Fruit fly (Drosophila melanogaster) whole organism, wandering third instar larva: Measurements from ENCODE around the gene CG12316.

Source experiments
- CG32264 ChIP-seq: fragments of 200-800 bp; sonication (Bioruptor generic); optimal IDR thresholded peaks from 2 replicates; lab custom pipeline; 2016; ENCODE audit warnings: missing biosample characterization, missing genetic modification characterization
- CG9705 ChIP-seq: fragments of 200-800 bp; sonication (Bioruptor generic); optimal IDR thresholded peaks from 2 replicates; lab custom pipeline; 2018; ENCODE audit warnings: missing biosample characterization, mild to moderate bottlenecking, missing genetic modification characterization
- CrebA ChIP-seq: fragments of 200-800 bp; sonication (Bioruptor generic); optimal IDR thresholded peaks from 2 replicates; lab custom pipeline; 2016; ENCODE audit warnings: missing biosample characterization, mild to moderate bottlenecking, missing genetic modification characterization, borderline replicate concordance
- Dif ChIP-seq: fragments of 200-275, 200-300 bp; sonication (Bioruptor generic); optimal IDR thresholded peaks from 2 replicates; lab custom pipeline; 2018; ENCODE audit warnings: missing biosample characterization, missing genetic modification characterization; ENCODE audit not compliant: partially characterized antibody
- GATAd ChIP-seq: sonication (Bioruptor generic); optimal IDR thresholded peaks from 2 replicates; lab custom pipeline; 2016; ENCODE audit warnings: missing biosample characterization, missing genetic modification characterization
- HLH106 ChIP-seq: fragments of 200-800 bp; optimal IDR thresholded peaks from 3 replicates; lab custom pipeline; 2019; ENCODE audit warnings: missing biosample characterization, mild to moderate bottlenecking, missing genetic modification characterization, moderate library complexity
- Hnf4 ChIP-seq: fragments of 200-800 bp; sonication (Bioruptor generic); optimal IDR thresholded peaks from 2 replicates; lab custom pipeline; 2016; ENCODE audit warnings: missing biosample characterization, mild to moderate bottlenecking, missing genetic modification characterization
- Hr78 ChIP-seq: fragments of >200 bp; optimal IDR thresholded peaks from 2 replicates; lab custom pipeline; 2017; ENCODE audit warnings: missing biosample characterization, missing genetic modification characterization
- Hr83 ChIP-seq: fragments of 200-300 bp; sonication (Bioruptor generic); optimal IDR thresholded peaks from 2 replicates; lab custom pipeline; 2016; ENCODE audit warnings: missing biosample characterization, mild to moderate bottlenecking, missing genetic modification characterization, moderate library complexity; ENCODE audit not compliant: poor library complexity, severe bottlenecking
- Jra ChIP-seq: sonication (Bioruptor generic); optimal IDR thresholded peaks from 2 replicates; lab custom pipeline; 2016; ENCODE audit warnings: missing biosample characterization, missing genetic modification characterization
- Myc ChIP-seq: fragments of >200 bp; optimal IDR thresholded peaks from 2 replicates; lab custom pipeline; 2017
- N ChIP-seq: fragments of >200 bp; optimal IDR thresholded peaks from 2 replicates; lab custom pipeline; 2018; ENCODE audit warnings: missing biosample characterization, missing external identifiers, missing genetic modification characterization
- OdsH ChIP-seq: fragments of 200-800 bp; sonication (Bioruptor generic); optimal IDR thresholded peaks from 2 replicates; lab custom pipeline; 2016; ENCODE audit warnings: missing biosample characterization, mild to moderate bottlenecking, missing genetic modification characterization
- Rel ChIP-seq, 2 experiments: fragments of 200-800 bp; sonication (Bioruptor generic) in 1 of 2; optimal IDR thresholded peaks; 2 replicates in 1 of 2; 3 replicates in 1 of 2; lab custom pipeline; 2016 to 2019; ENCODE audit warnings: mild to moderate bottlenecking in 2 of 2, missing biosample characterization in 2 of 2, missing genetic modification characterization in 2 of 2, moderate library complexity in 1 of 2
- Sp1 ChIP-seq: fragments of 200-800 bp; sonication (Bioruptor generic); optimal IDR thresholded peaks from 3 replicates; lab custom pipeline; 2019; ENCODE audit warnings: missing biosample characterization, mild to moderate bottlenecking, missing genetic modification characterization, moderate library complexity
- Vsx2 ChIP-seq: fragments of 200-300, 225-300 bp; sonication (Bioruptor generic); optimal IDR thresholded peaks from 2 replicates; lab custom pipeline; 2018; ENCODE audit warnings: missing biosample characterization, missing genetic modification characterization; ENCODE audit not compliant: partially characterized antibody
- br ChIP-seq: fragments of 200-800 bp; sonication (Bioruptor generic); optimal IDR thresholded peaks from 2 replicates; lab custom pipeline; 2016; ENCODE audit warnings: missing biosample characterization, missing genetic modification characterization
- brk ChIP-seq: fragments of 200-800 bp; sonication (Bioruptor generic); optimal IDR thresholded peaks from 2 replicates; lab custom pipeline; 2016; ENCODE audit warnings: missing biosample characterization, mild to moderate bottlenecking, missing genetic modification characterization
- dl ChIP-seq, 2 experiments: fragments of 175-275, 200-275 bp in 1 of 2; fragments of 200-275 bp in 1 of 2; sonication (Bioruptor generic); optimal IDR thresholded peaks; lab custom pipeline; 2018; ENCODE audit warnings: mild to moderate bottlenecking in 2 of 2, missing biosample characterization in 2 of 2, missing genetic modification characterization in 2 of 2, moderate library complexity in 2 of 2; ENCODE audit not compliant: partially characterized antibody in 2 of 2, insufficient read depth in 1 of 2
- dmrt93B ChIP-seq: fragments of 200-800 bp; sonication (Bioruptor generic); optimal IDR thresholded peaks from 2 replicates; lab custom pipeline; 2018; ENCODE audit warnings: missing biosample characterization, mild to moderate bottlenecking, missing genetic modification characterization
- dsf ChIP-seq: sonication (Bioruptor generic); optimal IDR thresholded peaks from 2 replicates; lab custom pipeline; 2016; ENCODE audit warnings: missing biosample characterization, missing genetic modification characterization, borderline replicate concordance
- foxo ChIP-seq, 2 experiments: fragments of 200-800 bp; sonication (Bioruptor generic); optimal IDR thresholded peaks; 2 replicates in 1 of 2; 3 replicates in 1 of 2; lab custom pipeline; 2016 to 2017; ENCODE audit warnings: missing biosample characterization in 2 of 2, missing genetic modification characterization in 2 of 2
- fru ChIP-seq: fragments of 200-800 bp; sonication (Bioruptor generic); optimal IDR thresholded peaks from 3 replicates; lab custom pipeline; 2016; ENCODE audit warnings: missing biosample characterization, mild to moderate bottlenecking, missing genetic modification characterization
- h ChIP-seq: fragments of 200-800 bp; sonication (Bioruptor generic); optimal IDR thresholded peaks from 3 replicates; lab custom pipeline; 2016; ENCODE audit warnings: missing biosample characterization, mild to moderate bottlenecking, missing genetic modification characterization
- jim ChIP-seq: fragments of 175-275, 200-325 bp; sonication (Bioruptor generic); optimal IDR thresholded peaks from 2 replicates; lab custom pipeline; 2016; ENCODE audit warnings: missing biosample characterization, mild to moderate bottlenecking, missing genetic modification characterization
- lola ChIP-seq: fragments of >200 bp; optimal IDR thresholded peaks from 2 replicates; lab custom pipeline; 2017; ENCODE audit warnings: missing biosample characterization, missing genetic modification characterization
- pan ChIP-seq: fragments of >200 bp; optimal IDR thresholded peaks from 2 replicates; lab custom pipeline; 2017
- psq ChIP-seq: fragments of 200-800 bp; sonication (Bioruptor generic); optimal IDR thresholded peaks from 3 replicates; lab custom pipeline; 2017; ENCODE audit warnings: missing biosample characterization, mild to moderate bottlenecking, missing genetic modification characterization, moderate library complexity
- rgr ChIP-seq: fragments of 200-800 bp; sonication (Bioruptor generic); optimal IDR thresholded peaks from 3 replicates; lab custom pipeline; 2016; ENCODE audit warnings: missing biosample characterization, mild to moderate bottlenecking, missing genetic modification characterization
- sage ChIP-seq: fragments of 200-800 bp; sonication (Bioruptor generic); optimal IDR thresholded peaks from 2 replicates; lab custom pipeline; 2016; ENCODE audit warnings: missing biosample characterization, mild to moderate bottlenecking, missing genetic modification characterization
- sv ChIP-seq: fragments of 200-800 bp; sonication (Bioruptor generic); optimal IDR thresholded peaks from 3 replicates; lab custom pipeline; 2016; ENCODE audit warnings: missing biosample characterization, missing genetic modification characterization
- tai ChIP-seq: sonication (Bioruptor generic); optimal IDR thresholded peaks from 2 replicates; lab custom pipeline; 2016; ENCODE audit warnings: missing biosample characterization, missing genetic modification characterization
- usp ChIP-seq: fragments of >200 bp; optimal IDR thresholded peaks from 2 replicates; lab custom pipeline; 2017; ENCODE audit warnings: missing biosample characterization, missing genetic modification characterization
- woc ChIP-seq: sonication (Bioruptor generic); optimal IDR thresholded peaks from 2 replicates; lab custom pipeline; 2016; ENCODE audit warnings: missing biosample characterization, mild to moderate bottlenecking, missing genetic modification characterization

The CG12316 gene

DNA sequence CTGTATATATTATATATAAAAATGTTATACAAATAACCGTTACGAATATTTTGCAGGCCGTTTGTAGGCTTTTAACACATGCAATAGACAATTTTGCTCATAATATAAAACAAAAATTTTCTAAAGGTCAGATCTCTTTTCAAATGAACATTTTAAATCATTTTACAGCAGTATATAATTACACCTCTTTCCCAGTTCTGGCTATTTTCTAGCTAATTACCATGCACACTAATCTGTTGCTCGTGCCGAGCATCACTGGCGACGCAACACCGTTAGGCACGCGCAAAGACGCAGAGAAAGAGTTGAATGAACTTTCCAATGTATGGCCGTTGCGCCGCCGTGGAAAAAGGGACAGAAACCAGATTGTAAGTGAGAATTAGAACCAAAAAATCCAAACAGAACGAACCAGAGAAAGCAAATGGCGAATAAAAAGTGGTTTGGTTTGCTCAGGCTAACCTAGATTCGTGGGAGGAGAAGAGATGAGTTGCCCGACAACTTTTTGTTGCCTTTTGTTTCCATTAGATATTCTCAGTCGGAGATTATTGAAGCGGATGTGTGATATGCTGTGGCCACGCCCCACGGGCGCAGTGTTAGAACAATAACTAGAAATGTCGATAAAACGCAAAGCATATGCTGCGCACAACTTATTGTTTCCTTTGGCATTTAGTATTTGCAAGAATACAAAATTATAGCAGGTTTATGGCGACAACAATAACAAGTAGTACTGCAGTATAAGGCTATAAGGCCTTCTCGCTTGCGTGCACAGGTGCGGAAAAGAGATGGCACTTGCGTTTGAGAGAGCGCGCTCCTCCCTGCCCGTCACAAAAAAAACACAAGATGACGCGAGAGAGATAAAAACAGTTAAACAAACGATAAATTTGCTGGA, 4.6 kb upstream of the CG12316 start:
- TF ChIP-seq Jra (GFP tag; lab: Kevin White, UChicago) (peak; percentile 32), Vsx2 (GFP tag; lab: Kevin White, UChicago) (no peak), sv (no peak), CG32264 (GFP tag; lab: Kevin White, UChicago) (no peak), fru (peak; percentile 16), CG9705 (GFP tag; lab: Kevin White, UChicago) (no peak), Rel (GFP tag; optimal IDR thresholded peaks at IDR 0.05; lab: Kevin White, UChicago) (no peak), Rel (tag; optimal IDR thresholded peaks at IDR 0.05; lab: Kevin White, UChicago) (peak; percentile 20), HLH106 (tag; lab: Kevin White, UChicago) (peak; percentile 31), rgr (GFP tag; lab: Kevin White, UChicago) (peak; percentile 43), br (GFP tag; lab: Kevin White, UChicago) (peak; percentile 3), Hnf4 (GFP tag; lab: Kevin White, UChicago) (no peak), CrebA (no peak), Dif (peak; percentile 37), psq (GFP tag; lab: Kevin White, UChicago) (no peak), pan (lab: Kevin White, UChicago) (no peak), usp (GFP tag; lab: Kevin White, UChicago) (no peak), sage (no peak), dmrt93B (GFP tag; lab: Kevin White, UChicago) (no peak), h (GFP tag; lab: Kevin White, UChicago) (peak; percentile 30), Hr78 (GFP tag; lab: Kevin White, UChicago) (no peak), dl (GFP tag; optimal IDR thresholded peaks at IDR 0.05; lab: Kevin White, UChicago; ENCODE audit: insufficient read depth in 1 of 2, partially characterized antibody in 2 of 2) (peak; percentile 6 to 43), woc (GFP tag; lab: Kevin White, UChicago) (peak; percentile 5), Sp1 (GFP tag; lab: Kevin White, UChicago) (peak; percentile 15), Myc (peak; percentile 75), tai (GFP tag; lab: Kevin White, UChicago) (no peak), GATAd (GFP tag; lab: Kevin White, UChicago) (no peak), lola (GFP tag; lab: Kevin White, UChicago) (no peak), foxo (GFP tag; optimal IDR thresholded peaks at IDR 0.05; lab: Kevin White, UChicago) (peak in 1 of 2 experiments; percentile 28), brk (no peak), N (GFP tag; lab: Kevin White, UChicago) (no peak), jim (no peak), OdsH (GFP tag; lab: Kevin White, UChicago) (no peak)

dm6 chr3L:15140268-15140957, 3.7 kb upstream of the CG12316 start:
- TF ChIP-seq br (GFP tag; lab: Kevin White, UChicago) = no peak
- TF ChIP-seq Hr83 (GFP tag; lab: Kevin White, UChicago) = peak; percentile 29
- no peak for TF ChIP-seq Rel (GFP tag; optimal IDR thresholded peaks at IDR 0.05; lab: Kevin White, UChicago)
- TF ChIP-seq Rel (tag; optimal IDR thresholded peaks at IDR 0.05; lab: Kevin White, UChicago) = peak; percentile 28
- no peak for TF ChIP-seq dl (GFP tag; optimal IDR thresholded peaks at IDR 0.05; lab: Kevin White, UChicago; ENCODE audit: insufficient read depth in 1 of 2, partially characterized antibody in 2 of 2)

DNA sequence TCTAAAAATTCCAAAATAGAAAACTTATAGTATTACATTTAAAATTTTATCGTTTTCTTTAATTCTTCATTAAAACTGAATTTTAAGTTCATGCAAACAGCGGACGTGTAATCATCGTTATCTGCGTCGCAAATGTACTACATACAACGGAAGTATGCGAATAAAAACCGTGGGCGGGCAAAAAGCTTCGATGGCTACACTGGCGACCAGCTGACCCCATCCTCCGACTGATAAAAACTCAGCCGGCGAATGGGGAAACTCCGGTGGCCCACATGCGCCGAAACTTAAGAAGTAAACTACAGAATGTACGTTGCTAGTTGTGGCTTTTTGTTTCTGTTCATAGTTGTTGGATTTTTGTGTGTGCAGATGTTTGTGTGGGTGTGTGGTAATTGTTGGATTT, 1.1 kb upstream of the CG12316 start:
- TF ChIP-seq Rel (GFP tag; optimal IDR thresholded peaks at IDR 0.05; lab: Kevin White, UChicago) (no peak), Rel (tag; optimal IDR thresholded peaks at IDR 0.05; lab: Kevin White, UChicago) (no peak), fru (no peak), Sp1 (GFP tag; lab: Kevin White, UChicago) (no peak), dsf (GFP tag; lab: Kevin White, UChicago) (no peak), Jra (GFP tag; lab: Kevin White, UChicago) (no peak), foxo (GFP tag; optimal IDR thresholded peaks at IDR 0.05; lab: Kevin White, UChicago) (no peak), N (GFP tag; lab: Kevin White, UChicago) (no peak), br (GFP tag; lab: Kevin White, UChicago) (no peak), lola (GFP tag; lab: Kevin White, UChicago) (no peak), OdsH (GFP tag; lab: Kevin White, UChicago) (no peak), CG32264 (GFP tag; lab: Kevin White, UChicago) (no peak), Dif (no peak), brk (no peak), sage (no peak), Myc (no peak), CrebA (no peak)
